Fruit fly (Drosophila melanogaster) whole organism, embryonic: ENCODE results near the gene CG9008.
A peak's percentile ranks its signal among the peaks of the same experiment; 100 is the strongest.

Source experiments
- Atf6 ChIP-seq: fragments of 200-800 bp; sonication (Bioruptor generic); IDR thresholded peaks from 2 replicates; pipeline ENCODE4 v1.3.6; 2022; ENCODE audit warnings: missing biosample characterization, missing genetic modification characterization
- BtbVII ChIP-seq: fragments of 200-800 bp; sonication (Bioruptor generic); optimal IDR thresholded peaks from 3 replicates; lab custom pipeline; 2017; ENCODE audit warnings: missing biosample characterization, mild to moderate bottlenecking, missing genetic modification characterization
- CG10366 ChIP-seq: fragments of 200-800 bp; sonication (Bioruptor generic); IDR thresholded peaks from 2 replicates; pipeline ENCODE4 v1.3.6; 2022; ENCODE audit warnings: missing biosample characterization, missing genetic modification characterization
- CG12659 ChIP-seq: fragments of 200-800 bp; sonication (Bioruptor generic); optimal IDR thresholded peaks from 3 replicates; lab custom pipeline; 2017; ENCODE audit warnings: mild to moderate bottlenecking, missing biosample characterization, missing genetic modification reagents, missing genetic modification characterization
- CG12744 ChIP-seq: fragments of 200-800 bp; sonication (Bioruptor generic); optimal IDR thresholded peaks from 2 replicates; lab custom pipeline; 2016; ENCODE audit warnings: missing biosample characterization, missing genetic modification characterization
- CG15514 ChIP-seq: fragments of 200-800 bp; sonication (Bioruptor generic); optimal IDR thresholded peaks from 3 replicates; lab custom pipeline; 2017; ENCODE audit warnings: missing biosample characterization, missing genetic modification characterization, mild to moderate bottlenecking, moderate library complexity, missing genetic modification reagents
- CG16813 ChIP-seq: fragments of 200-800 bp; sonication (Bioruptor generic); IDR thresholded peaks from 3 replicates; pipeline ENCODE4 v1.3.6; 2022; ENCODE audit warnings: missing biosample characterization, missing genetic modification characterization; ENCODE audit not compliant: partially characterized antibody
- CG17186 ChIP-seq: fragments of 200-800 bp; sonication (Bioruptor generic); optimal IDR thresholded peaks from 3 replicates; lab custom pipeline; 2017; ENCODE audit warnings: missing biosample characterization, missing genetic modification reagents, missing genetic modification characterization
- CG17829 ChIP-seq: fragments of 200-800 bp; optimal IDR thresholded peaks from 2 replicates; lab custom pipeline; 2019; ENCODE audit warnings: missing biosample characterization, mild to moderate bottlenecking, missing genetic modification characterization, moderate library complexity
- CG18011 ChIP-seq: fragments of 200-800 bp; sonication (Bioruptor generic); optimal IDR thresholded peaks from 2 replicates; lab custom pipeline; 2017; ENCODE audit warnings: missing biosample characterization, missing genetic modification characterization, mild to moderate bottlenecking, moderate library complexity, missing genotype
- CG18764 ChIP-seq: fragments of 200-800 bp; sonication (Bioruptor generic); optimal IDR thresholded peaks from 3 replicates; lab custom pipeline; 2016; ENCODE audit warnings: missing biosample characterization, missing genetic modification characterization
- CG30020 ChIP-seq: fragments of 200-800 bp; optimal IDR thresholded peaks from 2 replicates; lab custom pipeline; 2019; ENCODE audit warnings: missing biosample characterization, mild to moderate bottlenecking, missing genetic modification characterization, moderate library complexity
- CG31388 ChIP-seq: fragments of 200-800 bp; sonication (Bioruptor generic); optimal IDR thresholded peaks from 2 replicates; lab custom pipeline; 2016; ENCODE audit warnings: missing biosample characterization, missing genetic modification characterization
- CG32767 ChIP-seq: fragments of 200-800 bp; sonication (Bioruptor generic); IDR thresholded peaks from 2 replicates; pipeline ENCODE4 v1.3.6; 2022; ENCODE audit warnings: missing biosample characterization, missing genetic modification characterization
- CG34422 ChIP-seq: fragments of 200-800 bp; sonication (Bioruptor generic); IDR thresholded peaks from 3 replicates; pipeline ENCODE4 v1.3.6; 2022; ENCODE audit warnings: missing biosample characterization, missing genetic modification characterization
- CG3847 ChIP-seq: fragments of 200-800 bp; sonication (Bioruptor generic); IDR thresholded peaks from 2 replicates; pipeline ENCODE4 v1.3.6; 2022; ENCODE audit warnings: missing biosample characterization, missing genetic modification characterization
- CG6175 ChIP-seq: fragments of 200-800 bp; sonication (Bioruptor generic); IDR thresholded peaks from 3 replicates; pipeline ENCODE4 v1.3.6; 2022; ENCODE audit warnings: missing biosample characterization, missing genetic modification characterization
- CG7963 ChIP-seq: fragments of 200-800 bp; sonication (Bioruptor generic); IDR thresholded peaks from 3 replicates; pipeline ENCODE4 v1.3.6; 2022; ENCODE audit warnings: missing biosample characterization, missing genetic modification characterization; ENCODE audit not compliant: partially characterized antibody
- CG8290 ChIP-seq, 3 experiments: fragments of 200-800 bp; sonication (Bioruptor generic); optimal IDR thresholded peaks; 2 replicates each; lab custom pipeline; 2016 to 2019; ENCODE audit warnings: missing biosample characterization in 3 of 3, missing genetic modification characterization in 3 of 3, mild to moderate bottlenecking in 2 of 3, moderate library complexity in 1 of 3
- CG9797 ChIP-seq: fragments of 200-800 bp; sonication (Bioruptor generic); optimal IDR thresholded peaks from 3 replicates; lab custom pipeline; 2018; ENCODE audit warnings: missing biosample characterization, mild to moderate bottlenecking, missing genetic modification characterization
- CkIIα-i1 ChIP-seq: fragments of 200-800 bp; sonication (Bioruptor generic); IDR thresholded peaks from 2 replicates; pipeline ENCODE4 v1.3.6; 2022; ENCODE audit warnings: missing biosample characterization, missing genetic modification characterization
- D19B ChIP-seq: fragments of 200-800 bp; sonication (Bioruptor generic); optimal IDR thresholded peaks from 2 replicates; lab custom pipeline; 2017; ENCODE audit warnings: missing biosample characterization, mild to moderate bottlenecking, missing genetic modification characterization
- Dref ChIP-seq: fragments of 200-800 bp; sonication (Bioruptor generic); IDR thresholded peaks from 2 replicates; pipeline ENCODE4 v1.3.6; 2022; ENCODE audit warnings: missing biosample characterization, missing genetic modification characterization
- E2f1 ChIP-seq: fragments of 200-800 bp; sonication (Bioruptor generic); IDR thresholded peaks from 2 replicates; pipeline ENCODE4 v1.3.6; 2022; ENCODE audit warnings: missing biosample characterization, missing genetic modification characterization
- Ets65A ChIP-seq: fragments of 200-800 bp; sonication (Bioruptor generic); peaks from one replicate; lab custom pipeline; 2016; ENCODE audit warnings: missing biosample characterization, missing genetic modification characterization
- Ets97D ChIP-seq: fragments of 200-800 bp; sonication (Bioruptor generic); optimal IDR thresholded peaks from 3 replicates; lab custom pipeline; 2016; ENCODE audit warnings: missing biosample characterization, missing genetic modification characterization
- Meics ChIP-seq: fragments of 200-800 bp; sonication (Bioruptor generic); optimal IDR thresholded peaks from 2 replicates; lab custom pipeline; 2017; ENCODE audit warnings: missing biosample characterization, mild to moderate bottlenecking, missing genetic modification characterization
- Sry-δ ChIP-seq: fragments of 200-800 bp; sonication (Bioruptor generic); optimal IDR thresholded peaks from 2 replicates; lab custom pipeline; 2016; ENCODE audit warnings: missing biosample characterization, missing genetic modification characterization
- YL-1 ChIP-seq: fragments of 200-800 bp; sonication (Bioruptor generic); optimal IDR thresholded peaks from 3 replicates; lab custom pipeline; 2017; ENCODE audit warnings: missing biosample characterization, mild to moderate bottlenecking, missing genetic modification characterization
- amos ChIP-seq: fragments of 200-800 bp; sonication (Bioruptor generic); IDR thresholded peaks from 2 replicates; pipeline ENCODE4 v1.3.6; 2022; ENCODE audit warnings: missing biosample characterization, missing genetic modification characterization; ENCODE audit not compliant: partially characterized antibody
- bbx ChIP-seq: fragments of 200-800 bp; sonication (Bioruptor generic); IDR thresholded peaks from 2 replicates; pipeline ENCODE4 v1.3.6; 2022; ENCODE audit warnings: missing biosample characterization, missing genetic modification characterization; ENCODE audit not compliant: partially characterized antibody
- chinmo ChIP-seq: fragments of 200-800 bp; sonication (Bioruptor generic); IDR thresholded peaks from 4 replicates; pipeline ENCODE4 v1.3.6; 2022; ENCODE audit warnings: missing biosample characterization, missing genetic modification characterization; ENCODE audit not compliant: partially characterized antibody
- gcm ChIP-seq: fragments of 200-800 bp; sonication (Bioruptor generic); optimal IDR thresholded peaks from 2 replicates; lab custom pipeline; 2019; ENCODE audit warnings: missing biosample characterization, mild to moderate bottlenecking, missing genetic modification characterization, moderate library complexity
- gcm2 ChIP-seq: fragments of 200-800 bp; sonication (Bioruptor generic); optimal IDR thresholded peaks from 2 replicates; lab custom pipeline; 2016; ENCODE audit warnings: missing biosample characterization, missing genetic modification characterization
- hb ChIP-seq: fragments of 200-800 bp; sonication (Bioruptor generic); IDR thresholded peaks from 3 replicates; pipeline ENCODE4 v1.3.6; 2022; ENCODE audit warnings: missing biosample characterization, missing genetic modification characterization; ENCODE audit not compliant: partially characterized antibody
- hkb ChIP-seq, 2 experiments: fragments of 200-800 bp in 1 of 2; fragments of >200 bp in 1 of 2; sonication (Bioruptor generic) in 1 of 2; IDR thresholded peaks in 1 of 2; optimal IDR thresholded peaks in 1 of 2; 2 replicates each; pipeline versions ENCODE4 v1.3.6 to Lab custom; 2017 to 2022; ENCODE audit warnings: missing biosample characterization in 1 of 2, missing genetic modification characterization in 1 of 2
- knrl ChIP-seq: fragments of 200-800 bp; sonication (Bioruptor generic); IDR thresholded peaks from 3 replicates; pipeline ENCODE4 v1.3.6; 2022; ENCODE audit warnings: missing biosample characterization, missing genetic modification characterization; ENCODE audit not compliant: partially characterized antibody
- lola ChIP-seq, 3 experiments: fragments of >200 bp in 2 of 3; fragments of 200-800 bp in 1 of 3; sonication (Bioruptor generic) in 1 of 3; optimal IDR thresholded peaks; 2 replicates each; lab custom pipeline; 2017 to 2019; ENCODE audit warnings: missing biosample characterization in 3 of 3, missing genetic modification characterization in 3 of 3, mild to moderate bottlenecking in 1 of 3, moderate library complexity in 1 of 3
- lov ChIP-seq, 2 experiments: fragments of 200-800 bp in 1 of 2; fragments of >200 bp in 1 of 2; sonication (Bioruptor generic) in 1 of 2; IDR thresholded peaks in 1 of 2; optimal IDR thresholded peaks in 1 of 2; 2 replicates in 1 of 2; 3 replicates in 1 of 2; pipeline versions ENCODE4 v1.3.6 to Lab custom; 2017 to 2022; ENCODE audit warnings: missing biosample characterization in 1 of 2, missing genetic modification characterization in 1 of 2
- nau ChIP-seq: fragments of 200-800 bp; sonication (Bioruptor generic); optimal IDR thresholded peaks from 3 replicates; lab custom pipeline; 2017; ENCODE audit warnings: missing biosample characterization, mild to moderate bottlenecking, missing genetic modification characterization, missing genetic modification reagents
- peb ChIP-seq: fragments of 200-800 bp; sonication (Bioruptor generic); IDR thresholded peaks from 2 replicates; pipeline ENCODE4 v1.3.6; 2022; ENCODE audit warnings: missing biosample characterization, missing genetic modification characterization
- pita ChIP-seq: fragments of 200-800 bp; sonication (Bioruptor generic); optimal IDR thresholded peaks from 2 replicates; lab custom pipeline; 2017; ENCODE audit warnings: missing biosample characterization, mild to moderate bottlenecking, missing genetic modification characterization
- repo ChIP-seq: fragments of 200-800 bp; sonication (Bioruptor generic); optimal IDR thresholded peaks from 2 replicates; lab custom pipeline; 2016; ENCODE audit warnings: missing biosample characterization, missing genetic modification characterization
- sqz ChIP-seq: fragments of 200-800 bp; sonication (Bioruptor generic); optimal IDR thresholded peaks from 3 replicates; lab custom pipeline; 2018; ENCODE audit warnings: missing biosample characterization, mild to moderate bottlenecking, missing genetic modification characterization
- tna ChIP-seq: fragments of 200-800 bp; sonication (Bioruptor generic); IDR thresholded peaks from 2 replicates; pipeline ENCODE4 v1.3.6; 2022; ENCODE audit warnings: missing biosample characterization, missing genetic modification characterization; ENCODE audit not compliant: partially characterized antibody
- trem ChIP-seq: fragments of 200-800 bp; optimal IDR thresholded peaks from 3 replicates; lab custom pipeline; 2019; ENCODE audit warnings: missing biosample characterization, mild to moderate bottlenecking, missing genetic modification characterization, moderate library complexity
- vnd ChIP-seq: fragments of 200-800 bp; sonication (Bioruptor generic); IDR thresholded peaks from 3 replicates; pipeline ENCODE4 v1.3.6; 2022; ENCODE audit warnings: missing biosample characterization, missing genetic modification characterization; ENCODE audit not compliant: partially characterized antibody
- zen ChIP-seq: fragments of 200-800 bp; sonication (Bioruptor generic); optimal IDR thresholded peaks from 3 replicates; lab custom pipeline; 2018; ENCODE audit warnings: missing biosample characterization, mild to moderate bottlenecking, missing genetic modification characterization, moderate library complexity

CG9008 gene

DNA sequence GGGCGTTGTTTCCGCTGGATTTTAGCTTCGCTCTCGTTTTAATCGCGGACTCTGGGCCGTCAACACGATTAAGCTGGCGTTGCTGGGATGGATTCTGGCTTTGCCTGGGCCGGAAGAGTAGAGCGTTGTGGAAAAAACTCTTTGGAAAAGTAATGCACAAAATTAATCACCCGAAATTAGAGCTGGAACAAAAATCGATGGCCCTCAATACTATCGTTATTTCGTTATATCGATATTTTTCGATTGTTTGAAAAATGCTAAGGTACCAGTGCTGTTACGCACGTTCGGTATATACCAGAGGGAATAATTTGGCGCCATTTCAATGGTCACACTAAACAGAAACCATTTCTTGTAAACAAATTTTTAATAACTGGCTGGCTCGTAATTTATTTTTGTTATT lies 49.6 kb upstream of the CG9008 start, which contains the start of the genes Arpc1 and Orc5:
Arpc1 (minus strand) TSS at position 202 of the 400 bp plus-strand sequence.
Orc5 (plus strand) TSS at position 298 of the 400 bp plus-strand sequence.
- TF ChIP-seq lov (optimal IDR thresholded peaks at IDR 0.05; lab: Kevin White, UChicago) = no peak
- TF ChIP-seq lov (GFP tag; IDR thresholded peaks at IDR 0.05; lab: Robert Waterston, UW) = no peak
- no peak for TF ChIP-seq gcm (GFP tag; lab: Kevin White, UChicago)
- no peak for TF ChIP-seq CG32767 (GFP tag; lab: Robert Waterston, UW)
- peak; percentile 79 for TF ChIP-seq CG12659 (GFP tag; lab: Kevin White, UChicago)
- peak; percentile 86 for TF ChIP-seq CG9797 (GFP tag; lab: Kevin White, UChicago)
- TF ChIP-seq Meics (GFP tag; lab: Kevin White, UChicago) = no peak
- no peak for TF ChIP-seq sqz
- no peak for TF ChIP-seq CG18764 (GFP tag; lab: Kevin White, UChicago)
- TF ChIP-seq Ets65A (GFP tag; lab: Kevin White, UChicago) = no peak
- no peak for TF ChIP-seq D19B (GFP tag; lab: Kevin White, UChicago)
- peak; percentile 29; the same call in 1 of the 3 replicates for TF ChIP-seq CG34422 (GFP tag; lab: Robert Waterston, UW)
- TF ChIP-seq CG6175 (GFP tag; lab: Robert Waterston, UW) = no peak
- peak; percentile 70 for TF ChIP-seq tna (GFP tag; lab: Robert Waterston, UW)
- peak; percentile 9 for TF ChIP-seq CG17829 (tag; lab: Kevin White, UChicago)
- TF ChIP-seq lola (GFP tag; optimal IDR thresholded peaks at IDR 0.05; lab: Kevin White, UChicago) = no peak
- TF ChIP-seq chinmo = 0 out of 4 replicates have a peak, but pooled peaks have one; percentile 65
- peak; percentile 96 for TF ChIP-seq Sry-δ
- no peak for TF ChIP-seq CG12744 (GFP tag; lab: Kevin White, UChicago)
- TF ChIP-seq bbx = peak; percentile 91
- TF ChIP-seq nau (GFP tag; lab: Kevin White, UChicago) = no peak
- TF ChIP-seq hkb (optimal IDR thresholded peaks at IDR 0.05; lab: Kevin White, UChicago) = no peak
- TF ChIP-seq hkb (GFP tag; IDR thresholded peaks at IDR 0.05; lab: Robert Waterston, UW) = no peak
- TF ChIP-seq zen (tag; lab: Kevin White, UChicago) = peak; percentile 40
- peak; percentile 50 for TF ChIP-seq CG18011 (GFP tag; lab: Kevin White, UChicago)
- TF ChIP-seq CG15514 (GFP tag; lab: Kevin White, UChicago) = peak; percentile 51
- TF ChIP-seq hb (GFP tag; lab: Robert Waterston, UW) = peak; percentile 83
- no peak for TF ChIP-seq CG31388 (GFP tag; lab: Kevin White, UChicago)
- TF ChIP-seq trem (tag; lab: Kevin White, UChicago) = peak; percentile 76
- peak; percentile 94 for TF ChIP-seq amos (GFP tag; lab: Robert Waterston, UW)
- no peak for TF ChIP-seq pita
- no peak for TF ChIP-seq CG8290 (GFP tag; optimal IDR thresholded peaks at IDR 0.05; lab: Kevin White, UChicago)
- no peak for TF ChIP-seq CG8290 (tag; optimal IDR thresholded peaks at IDR 0.05; lab: Kevin White, UChicago)
- TF ChIP-seq E2f1 (GFP tag; lab: Robert Waterston, UW) = peak; percentile 76
- TF ChIP-seq Atf6 (GFP tag; lab: Robert Waterston, UW) = no peak
- peak; percentile 69 for TF ChIP-seq CG7963 (GFP tag; lab: Robert Waterston, UW)
- TF ChIP-seq YL-1 (GFP tag; lab: Kevin White, UChicago) = peak; percentile 82
- TF ChIP-seq CG30020 (tag; lab: Kevin White, UChicago) = peak; percentile 39
- peak; percentile 88 for TF ChIP-seq CG16813 (GFP tag; lab: Robert Waterston, UW)
- no peak for TF ChIP-seq gcm2 (GFP tag; lab: Kevin White, UChicago)
- TF ChIP-seq CkIIα-i1 = no peak
- 0 out of 2 replicates have a peak, but pooled peaks have one; percentile 17 for TF ChIP-seq CG3847
- TF ChIP-seq peb (GFP tag; lab: Robert Waterston, UW) = no peak
- no peak for TF ChIP-seq CG10366 (GFP tag; lab: Robert Waterston, UW)
- TF ChIP-seq repo (GFP tag; lab: Kevin White, UChicago) = no peak
- peak; percentile 62 for TF ChIP-seq Ets97D (GFP tag; lab: Kevin White, UChicago)
- TF ChIP-seq CG17186 (GFP tag; lab: Kevin White, UChicago) = peak; percentile 61
- peak; percentile 88 for TF ChIP-seq knrl (GFP tag; lab: Robert Waterston, UW)
- no peak for TF ChIP-seq BtbVII (GFP tag; lab: Kevin White, UChicago)
- peak; percentile 73 for TF ChIP-seq vnd
- TF ChIP-seq Dref (GFP tag; lab: Robert Waterston, UW) = peak; percentile 89
